Fruit fly (Drosophila melanogaster): ENCODE results near the gene CG5516.

DNA sequence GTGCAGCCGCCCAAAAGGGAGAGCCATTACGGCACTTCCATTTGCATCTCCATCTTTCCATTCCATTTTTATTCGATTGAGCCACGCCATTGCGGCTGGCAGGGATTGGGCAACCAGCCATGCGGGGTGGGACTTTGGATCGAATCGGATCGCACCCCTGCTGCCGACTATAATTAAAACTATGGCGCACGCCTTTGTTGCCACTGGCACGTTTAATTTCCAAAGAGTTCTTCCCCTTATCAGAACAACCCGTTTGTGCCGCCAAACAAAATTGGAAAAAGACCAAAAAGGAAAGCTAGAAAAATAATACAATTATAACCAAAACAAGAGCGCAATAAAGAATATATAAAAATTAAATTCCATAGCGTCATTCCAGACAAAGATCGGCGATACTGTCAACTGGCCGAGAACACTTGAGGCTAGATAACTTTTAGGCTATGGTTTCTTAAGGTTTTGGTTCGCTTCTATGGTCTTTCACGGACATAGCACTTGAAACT lies 46.4 kb downstream of the CG5516 start:
- no peak for TF ChIP-seq Sox102F (GFP tag; optimal IDR thresholded peaks at IDR 0.05)
- no peak for TF ChIP-seq OdsH (GFP tag; optimal IDR thresholded peaks at IDR 0.05)
- TF ChIP-seq Eip93F (GFP tag; optimal IDR thresholded peaks at IDR 0.05), result no peak
- no peak for TF ChIP-seq vri (GFP tag; optimal IDR thresholded peaks at IDR 0.05)
- no peak for TF ChIP-seq svp (GFP tag)
- TF ChIP-seq lz (GFP tag; optimal IDR thresholded peaks at IDR 0.05), result no peak
- TF ChIP-seq CG8632 (GFP tag; optimal IDR thresholded peaks at IDR 0.05), result no peak
- TF ChIP-seq dac (GFP tag; optimal IDR thresholded peaks at IDR 0.05), result no peak
- TF ChIP-seq CG9139 (GFP tag; optimal IDR thresholded peaks at IDR 0.05), result no peak
- no peak for TF ChIP-seq CG31627 (GFP tag; optimal IDR thresholded peaks at IDR 0.05)

All from whole organism, prepupa.